Fruit fly (Drosophila melanogaster): ENCODE results near the gene CG34250.

Gene CG34250

DNA sequence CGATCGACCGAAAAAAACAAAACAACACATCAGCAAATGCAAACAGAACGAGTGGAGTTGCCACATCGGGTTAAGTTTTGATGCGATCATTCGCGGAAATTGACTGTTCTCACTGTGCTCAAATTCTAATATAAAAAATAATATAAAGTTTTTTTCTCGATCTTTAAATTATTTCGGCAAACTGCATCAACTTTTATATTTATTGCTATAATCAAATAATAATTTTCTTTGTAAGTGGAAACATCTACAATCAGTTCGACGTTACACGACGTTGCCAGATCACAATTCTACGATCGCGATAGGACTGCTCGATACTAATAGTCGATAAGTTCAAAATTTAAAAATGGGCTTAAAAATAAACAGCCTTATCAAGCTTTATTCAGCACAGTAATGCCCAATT lies 47.2 kb upstream of the CG34250 start, which contains the start of gene Gorab (continued):
- no peak for TF ChIP-seq pan (optimal IDR thresholded peaks at IDR 0.05)
- peak in 1 of 2 experiments; percentile 95 for TF ChIP-seq pan (GFP tag; optimal IDR thresholded peaks at IDR 0.05 in 1 of 2, IDR thresholded peaks at IDR 0.05 in 1 of 2)
- peak; percentile 35 for TF ChIP-seq jumu (GFP tag; optimal IDR thresholded peaks at IDR 0.05)
- peak; percentile 97 for TF ChIP-seq Aef1 (GFP tag; IDR thresholded peaks at IDR 0.05)
- TF ChIP-seq CG15011 (GFP tag; optimal IDR thresholded peaks at IDR 0.05) = peak; percentile 60
- TF ChIP-seq MBD-R2 (GFP tag; IDR thresholded peaks at IDR 0.05) = peak; percentile 91
- TF ChIP-seq CG18764 (GFP tag; optimal IDR thresholded peaks at IDR 0.05) = peak; percentile 85
- TF ChIP-seq NC2β (GFP tag; optimal IDR thresholded peaks at IDR 0.05) = peak; percentile 65
- no peak for TF ChIP-seq pita (GFP tag; optimal IDR thresholded peaks at IDR 0.05)
- peak; percentile 7 for TF ChIP-seq Antp (GFP tag; optimal IDR thresholded peaks at IDR 0.05)
- peak; percentile 94 for TF ChIP-seq ci (GFP tag; IDR thresholded peaks at IDR 0.05)
- peak; percentile 82 for TF ChIP-seq CG11696 (GFP tag; IDR thresholded peaks at IDR 0.05)
- TF ChIP-seq rib (GFP tag; IDR thresholded peaks at IDR 0.05) = peak; percentile 89
- TF ChIP-seq CG17612 (GFP tag; IDR thresholded peaks at IDR 0.05) = peak; percentile 83
- peak; percentile 95 for TF ChIP-seq ttk (GFP tag; IDR thresholded peaks at IDR 0.05)
- peak; percentile 32 for TF ChIP-seq scrt (GFP tag; optimal IDR thresholded peaks at IDR 0.05)
- peak; percentile 22 for TF ChIP-seq CG13296 (GFP tag; optimal IDR thresholded peaks at IDR 0.05)
- no peak for TF ChIP-seq CG6813 (GFP tag; optimal IDR thresholded peaks at IDR 0.05)
- TF ChIP-seq CG31441 (GFP tag; IDR thresholded peaks at IDR 0.05) = peak; percentile 93
- no peak for TF ChIP-seq z (GFP tag; IDR thresholded peaks at IDR 0.05)
- peak; percentile 88 for TF ChIP-seq dati (GFP tag; IDR thresholded peaks at IDR 0.05)
- peak; percentile 93 for TF ChIP-seq CG12659 (GFP tag; optimal IDR thresholded peaks at IDR 0.05)
- peak; percentile 72 for TF ChIP-seq trh (GFP tag; optimal IDR thresholded peaks at IDR 0.05)
- TF ChIP-seq CG33213 (GFP tag; optimal IDR thresholded peaks at IDR 0.05) = peak; percentile 80
- TF ChIP-seq dysf (GFP tag; IDR thresholded peaks at IDR 0.05) = peak; percentile 97
- peak; percentile 86 for TF ChIP-seq fd3F (GFP tag; optimal IDR thresholded peaks at IDR 0.05)
- peak; percentile 77 for TF ChIP-seq CG7271 (tag; optimal IDR thresholded peaks at IDR 0.05)
- TF ChIP-seq fu2 (GFP tag; optimal IDR thresholded peaks at IDR 0.05) = peak; percentile 83
- TF ChIP-seq Poxn (GFP tag; IDR thresholded peaks at IDR 0.05) = peak; percentile 50; the same call in 1 of the 2 replicates
- peak; percentile 88 for TF ChIP-seq tin (GFP tag; optimal IDR thresholded peaks at IDR 0.05)
- no peak for TF ChIP-seq CG1832 (GFP tag; optimal IDR thresholded peaks at IDR 0.05)
- no peak for TF ChIP-seq CG6854 (GFP tag; optimal IDR thresholded peaks at IDR 0.05)
- TF ChIP-seq CG6689 (GFP tag; IDR thresholded peaks at IDR 0.05) = peak; percentile 96
- no peak for TF ChIP-seq wek (GFP tag; optimal IDR thresholded peaks at IDR 0.05)
- TF ChIP-seq Hr78 (GFP tag; optimal IDR thresholded peaks at IDR 0.05) = no peak
- peak; percentile 93 for TF ChIP-seq ind (GFP tag; optimal IDR thresholded peaks at IDR 0.05)
- TF ChIP-seq kah (GFP tag; optimal IDR thresholded peaks at IDR 0.05) = no peak
- TF ChIP-seq CG9727 (GFP tag; optimal IDR thresholded peaks at IDR 0.05) = peak; percentile 88
- peak; percentile 87 for TF ChIP-seq CG30431 (GFP tag; optimal IDR thresholded peaks at IDR 0.05)
- peak; percentile 83 for TF ChIP-seq CG2116 (GFP tag; optimal IDR thresholded peaks at IDR 0.05)
- peak; percentile 37 for TF ChIP-seq luna (GFP tag; optimal IDR thresholded peaks at IDR 0.05)
- peak; percentile 74 for TF ChIP-seq sug (tag; optimal IDR thresholded peaks at IDR 0.05)
- TF ChIP-seq CG17186 (GFP tag; optimal IDR thresholded peaks at IDR 0.05) = peak; percentile 33
- peak in 1 of 2 experiments; percentile 30 for TF ChIP-seq insv (GFP tag; optimal IDR thresholded peaks at IDR 0.05)
- TF ChIP-seq pnt (GFP tag; optimal IDR thresholded peaks at IDR 0.05) = peak; percentile 46
- TF ChIP-seq CG11456 (GFP tag; IDR thresholded peaks at IDR 0.05) = peak; percentile 96
- TF ChIP-seq ham (GFP tag; IDR thresholded peaks at IDR 0.05) = 0 out of 2 replicates have a peak, but pooled peaks have one; percentile 45
- TF ChIP-seq emc (GFP tag; optimal IDR thresholded peaks at IDR 0.05) = peak; percentile 38
- TF ChIP-seq Ravus (GFP tag; IDR thresholded peaks at IDR 0.05) = peak; percentile 79
- TF ChIP-seq her (GFP tag; optimal IDR thresholded peaks at IDR 0.05) = no peak
- peak; percentile 87 for TF ChIP-seq ken (GFP tag; IDR thresholded peaks at IDR 0.05)
- peak; percentile 98 for TF ChIP-seq slbo (GFP tag; IDR thresholded peaks at IDR 0.05)
